Fruit fly (Drosophila melanogaster) whole organism, adult: ENCODE results near the gene Tmf.
A peak's percentile ranks its signal among the peaks of the same experiment; 100 is the strongest.

ENCODE experiments used
- CG11617 ChIP-seq: fragments of 200-800 bp; sonication (Bioruptor generic); optimal IDR thresholded peaks from 2 replicates; lab custom pipeline; 2017; ENCODE audit warnings: mild to moderate bottlenecking, missing biosample characterization, missing genetic modification reagents, missing genetic modification characterization
- CG12768 ChIP-seq: fragments of 200-800 bp; sonication (Bioruptor generic); optimal IDR thresholded peaks from 2 replicates; lab custom pipeline; 2017; ENCODE audit warnings: missing biosample characterization, missing genetic modification characterization, mild to moderate bottlenecking, moderate library complexity, missing genetic modification reagents
- CG14711 ChIP-seq: fragments of 200-800 bp; sonication (Bioruptor generic); optimal IDR thresholded peaks from 2 replicates; lab custom pipeline; 2018; ENCODE audit warnings: missing biosample characterization, mild to moderate bottlenecking, missing genetic modification characterization, moderate library complexity
- CG1620 ChIP-seq: fragments of 200-800 bp; sonication (Bioruptor generic); optimal IDR thresholded peaks from 2 replicates; lab custom pipeline; 2016; ENCODE audit warnings: missing biosample characterization, missing genetic modification characterization
- CG33017 ChIP-seq: fragments of 200-800 bp; sonication (Bioruptor generic); optimal IDR thresholded peaks from 2 replicates; lab custom pipeline; 2018; ENCODE audit warnings: missing biosample characterization, mild to moderate bottlenecking, missing genetic modification characterization, moderate library complexity
- CG5204 ChIP-seq: fragments of 200-800 bp; sonication (Bioruptor generic); optimal IDR thresholded peaks from 2 replicates; lab custom pipeline; 2016; ENCODE audit warnings: missing biosample characterization, missing genetic modification characterization
- CG7045 ChIP-seq: fragments of 200-800 bp; sonication (Bioruptor generic); optimal IDR thresholded peaks from 2 replicates; lab custom pipeline; 2017; ENCODE audit warnings: missing biosample characterization, mild to moderate bottlenecking, missing genetic modification characterization
- CG7101 ChIP-seq: fragments of 200-800 bp; sonication (Bioruptor generic); optimal IDR thresholded peaks from 2 replicates; lab custom pipeline; 2018; ENCODE audit warnings: missing biosample characterization, mild to moderate bottlenecking, missing genetic modification characterization, moderate library complexity
- Clk ChIP-seq: fragments of 200-800 bp; sonication (Bioruptor generic); optimal IDR thresholded peaks from 2 replicates; lab custom pipeline; 2017; ENCODE audit warnings: missing biosample characterization, missing genetic modification characterization
- Crg-1 ChIP-seq: fragments of 200-800 bp; sonication (Bioruptor generic); optimal IDR thresholded peaks from 2 replicates; lab custom pipeline; 2016; ENCODE audit warnings: missing biosample characterization, missing genetic modification characterization
- Hr96 ChIP-seq: fragments of 200-800 bp; sonication (Bioruptor generic); optimal IDR thresholded peaks from 2 replicates; lab custom pipeline; 2016; ENCODE audit warnings: missing biosample characterization, missing genetic modification characterization
- Mnt ChIP-seq: fragments of 200-800 bp; sonication (Bioruptor generic); optimal IDR thresholded peaks from 2 replicates; lab custom pipeline; 2016; ENCODE audit warnings: missing biosample characterization, mild to moderate bottlenecking, missing genetic modification characterization
- bab1 ChIP-seq: fragments of 200-800 bp; sonication (Bioruptor generic); optimal IDR thresholded peaks from 3 replicates; lab custom pipeline; 2019; ENCODE audit warnings: missing biosample characterization, mild to moderate bottlenecking, missing genetic modification characterization, moderate library complexity
- cic ChIP-seq: fragments of 200-800 bp; sonication (Bioruptor generic); optimal IDR thresholded peaks from 2 replicates; lab custom pipeline; 2017; ENCODE audit warnings: missing biosample characterization, mild to moderate bottlenecking, missing genetic modification characterization, moderate library complexity
- cnc ChIP-seq, 2 experiments: fragments of >200 bp; optimal IDR thresholded peaks; 2 replicates each; lab custom pipeline; 2017
- kay ChIP-seq: fragments of 200-800 bp; sonication (Bioruptor generic); peaks from one replicate; lab custom pipeline; 2016; ENCODE audit warnings: missing biosample characterization, missing genetic modification characterization, borderline replicate concordance
- ovo ChIP-seq: fragments of 200-800 bp; sonication (Bioruptor generic); optimal IDR thresholded peaks from 2 replicates; lab custom pipeline; 2016; ENCODE audit warnings: missing biosample characterization, missing genetic modification characterization
- pad ChIP-seq: fragments of 200-800 bp; sonication (Bioruptor generic); optimal IDR thresholded peaks from 3 replicates; lab custom pipeline; 2017; ENCODE audit warnings: missing biosample characterization, missing genetic modification characterization, mild to moderate bottlenecking, moderate library complexity, missing genetic modification reagents
- tj ChIP-seq: fragments of 200-800 bp; sonication (Bioruptor generic); optimal IDR thresholded peaks from 3 replicates; lab custom pipeline; 2017; ENCODE audit warnings: missing biosample characterization, mild to moderate bottlenecking, missing genetic modification characterization, moderate library complexity
- toe ChIP-seq: fragments of 200-800 bp; sonication (Bioruptor generic); optimal IDR thresholded peaks from 2 replicates; lab custom pipeline; 2016; ENCODE audit warnings: missing biosample characterization, missing genetic modification characterization

Tmf gene

DNA sequence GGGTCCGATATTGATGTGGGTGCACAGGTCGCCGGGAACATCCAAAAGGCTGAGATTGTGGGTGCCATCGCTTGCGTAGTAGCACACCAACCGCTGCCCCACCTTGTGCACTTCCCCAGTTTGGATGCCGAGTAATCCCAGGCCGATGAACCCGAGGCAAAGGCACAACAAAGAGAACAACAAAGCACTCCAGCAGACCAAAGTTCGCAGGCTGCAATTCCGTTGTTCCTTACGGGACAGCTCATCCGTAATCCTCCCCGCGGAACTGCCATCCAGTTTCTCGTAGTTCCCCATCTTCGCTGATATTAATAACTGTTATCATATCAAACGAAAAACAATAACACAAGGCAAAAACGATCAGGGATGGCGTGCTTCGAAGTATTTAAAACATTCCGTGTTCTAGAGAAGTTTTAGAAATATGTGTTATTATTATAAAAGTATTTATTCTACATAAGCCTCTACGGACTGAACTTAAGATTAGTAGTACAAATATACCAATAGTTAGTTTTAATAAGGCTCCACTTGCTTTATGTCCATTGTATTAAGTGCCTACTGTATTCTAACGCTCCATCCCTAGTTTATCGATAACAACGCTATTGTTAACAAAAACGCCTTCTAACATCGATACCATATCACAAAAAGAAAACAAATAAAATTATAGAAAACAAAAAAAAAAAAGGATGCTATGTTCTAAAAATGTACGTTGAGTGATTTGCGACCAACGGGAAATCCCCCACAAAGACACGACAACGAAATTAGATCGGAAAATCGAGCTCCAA is 5.2 kb downstream of the Tmf start, which contains the start of the genes Cht11 and CG4558:
Gene Cht11 (minus strand): TSS at position 340 of the 779 bp plus-strand sequence.
Gene CG4558 (plus strand): TSS at position 593 of the 779 bp plus-strand sequence.
- TF ChIP-seq CG12768, result peak; percentile 88
- peak; percentile 45 for TF ChIP-seq Clk (GFP tag; lab: Kevin White, UChicago)
- peak; percentile 86 for TF ChIP-seq CG14711 (tag; lab: Kevin White, UChicago)
- peak; percentile 75 for TF ChIP-seq ovo (GFP tag; lab: Kevin White, UChicago)
- no peak for TF ChIP-seq cnc (optimal IDR thresholded peaks at IDR 0.05; lab: Kevin White, UChicago)
- peak; percentile 92 for TF ChIP-seq CG7101
- TF ChIP-seq bab1 (GFP tag; lab: Kevin White, UChicago), result peak; percentile 93
- peak; percentile 64 for TF ChIP-seq CG7045 (GFP tag; lab: Kevin White, UChicago)
- TF ChIP-seq kay (GFP tag; lab: Kevin White, UChicago), result no peak
- peak; percentile 80 for TF ChIP-seq toe (GFP tag; lab: Kevin White, UChicago)
- peak; percentile 76 for TF ChIP-seq CG33017 (tag; lab: Kevin White, UChicago)
- TF ChIP-seq Hr96 (GFP tag; lab: Kevin White, UChicago), result peak; percentile 79
- peak; percentile 93 for TF ChIP-seq pad (GFP tag; lab: Kevin White, UChicago)
- peak; percentile 89 for TF ChIP-seq CG1620 (GFP tag; lab: Kevin White, UChicago)
- peak; percentile 79 for TF ChIP-seq Crg-1 (GFP tag; lab: Kevin White, UChicago)
- TF ChIP-seq CG11617 (GFP tag; lab: Kevin White, UChicago), result peak; percentile 93
- peak; percentile 84 for TF ChIP-seq Mnt
- peak; percentile 79 for TF ChIP-seq CG5204 (GFP tag; lab: Kevin White, UChicago)
- peak; percentile 83 for TF ChIP-seq tj
- peak; percentile 66 for TF ChIP-seq cic (GFP tag; lab: Kevin White, UChicago)

DNA sequence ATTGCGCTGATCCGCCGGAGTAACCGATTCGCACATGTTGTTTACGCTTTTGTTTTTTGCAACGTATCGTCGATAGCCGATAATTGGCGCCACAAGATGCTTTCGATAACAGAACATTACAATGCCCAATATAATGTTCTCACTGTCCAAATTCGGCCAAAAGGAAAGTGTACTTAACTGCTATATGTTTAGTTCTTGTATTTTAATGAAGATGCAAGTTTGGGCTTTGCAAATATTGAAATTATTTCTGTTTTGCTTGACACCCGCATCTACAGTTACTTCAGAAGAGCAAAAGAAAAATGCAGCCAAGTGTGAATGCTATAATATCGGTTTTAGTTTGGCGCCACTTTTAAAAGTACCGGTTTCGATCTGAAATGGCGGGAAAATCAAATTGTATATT is 8.4 kb downstream of the Tmf start:
- TF ChIP-seq CG14711 (tag; lab: Kevin White, UChicago) (peak; percentile 88), Mnt (peak; percentile 91), CG12768 (peak; percentile 83), tj (peak; percentile 75), CG33017 (tag; lab: Kevin White, UChicago) (peak; percentile 81), CG5204 (GFP tag; lab: Kevin White, UChicago) (peak; percentile 83), CG11617 (GFP tag; lab: Kevin White, UChicago) (peak; percentile 88), ovo (GFP tag; lab: Kevin White, UChicago) (peak; percentile 87), CG1620 (GFP tag; lab: Kevin White, UChicago) (peak; percentile 93), cnc (optimal IDR thresholded peaks at IDR 0.05; lab: Kevin White, UChicago) (no peak), toe (GFP tag; lab: Kevin White, UChicago) (peak; percentile 89), Hr96 (GFP tag; lab: Kevin White, UChicago) (peak; percentile 97), pad (GFP tag; lab: Kevin White, UChicago) (peak; percentile 84), CG7101 (peak; percentile 94), kay (GFP tag; lab: Kevin White, UChicago) (no peak), Clk (GFP tag; lab: Kevin White, UChicago) (peak; percentile 76), Crg-1 (GFP tag; lab: Kevin White, UChicago) (peak; percentile 89), bab1 (GFP tag; lab: Kevin White, UChicago) (peak; percentile 96), CG7045 (GFP tag; lab: Kevin White, UChicago) (peak; percentile 85), cic (GFP tag; lab: Kevin White, UChicago) (peak; percentile 56)

DNA sequence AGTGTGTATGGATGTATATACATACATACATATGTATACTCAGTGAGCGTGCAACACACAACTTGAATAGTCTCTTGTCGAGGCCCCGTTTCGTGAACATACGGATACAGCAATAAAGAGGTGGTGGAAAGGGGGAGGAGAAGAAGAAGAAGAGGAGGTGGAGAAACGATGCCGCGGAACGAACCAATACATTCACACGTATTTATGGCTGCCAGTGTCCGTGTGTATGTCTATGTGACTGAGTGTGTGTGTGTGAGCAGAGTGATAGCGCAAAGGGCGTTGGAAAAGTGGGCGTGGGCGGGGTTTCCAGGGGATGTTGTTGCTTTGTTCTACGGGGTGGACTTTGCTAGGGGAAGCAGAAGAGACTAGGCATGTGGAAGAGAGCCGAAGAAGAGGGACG is 9.2 kb downstream of the Tmf start:
- peak; percentile 52 for TF ChIP-seq CG12768
- TF ChIP-seq cic (GFP tag; lab: Kevin White, UChicago), result peak; percentile 1
- TF ChIP-seq cnc (optimal IDR thresholded peaks at IDR 0.05; lab: Kevin White, UChicago), result no peak
- TF ChIP-seq Hr96 (GFP tag; lab: Kevin White, UChicago), result no peak
- peak; percentile 72 for TF ChIP-seq pad (GFP tag; lab: Kevin White, UChicago)
- TF ChIP-seq tj, result peak; percentile 69
- peak; percentile 8 for TF ChIP-seq Crg-1 (GFP tag; lab: Kevin White, UChicago)

DNA sequence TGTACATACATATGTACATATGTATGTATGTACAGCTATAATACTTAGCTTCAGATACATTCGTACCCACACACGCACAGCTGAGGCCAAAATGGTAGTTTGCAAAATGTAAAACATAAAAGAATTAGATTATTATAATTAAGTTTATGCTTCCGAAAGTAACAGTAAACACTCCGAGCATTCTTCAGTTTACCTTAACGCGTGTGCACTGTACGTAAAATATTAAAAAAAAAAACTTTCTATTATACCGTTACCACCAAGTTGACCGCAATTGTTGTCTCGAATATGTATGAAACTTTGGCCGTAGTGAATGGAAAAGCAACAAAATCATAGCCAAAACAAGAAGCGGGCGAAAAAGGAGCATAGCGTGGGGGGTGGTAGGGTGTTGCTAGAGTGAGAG is 10.4 kb downstream of the Tmf start:
- TF ChIP-seq CG33017 (tag; lab: Kevin White, UChicago) (peak; percentile 34), pad (GFP tag; lab: Kevin White, UChicago) (no peak), ovo (GFP tag; lab: Kevin White, UChicago) (no peak), toe (GFP tag; lab: Kevin White, UChicago) (no peak), CG14711 (tag; lab: Kevin White, UChicago) (peak; percentile 35), cnc (optimal IDR thresholded peaks at IDR 0.05; lab: Kevin White, UChicago) (no peak), bab1 (GFP tag; lab: Kevin White, UChicago) (peak; percentile 19), CG7045 (GFP tag; lab: Kevin White, UChicago) (peak; percentile 8), CG7101 (peak; percentile 35)

DNA sequence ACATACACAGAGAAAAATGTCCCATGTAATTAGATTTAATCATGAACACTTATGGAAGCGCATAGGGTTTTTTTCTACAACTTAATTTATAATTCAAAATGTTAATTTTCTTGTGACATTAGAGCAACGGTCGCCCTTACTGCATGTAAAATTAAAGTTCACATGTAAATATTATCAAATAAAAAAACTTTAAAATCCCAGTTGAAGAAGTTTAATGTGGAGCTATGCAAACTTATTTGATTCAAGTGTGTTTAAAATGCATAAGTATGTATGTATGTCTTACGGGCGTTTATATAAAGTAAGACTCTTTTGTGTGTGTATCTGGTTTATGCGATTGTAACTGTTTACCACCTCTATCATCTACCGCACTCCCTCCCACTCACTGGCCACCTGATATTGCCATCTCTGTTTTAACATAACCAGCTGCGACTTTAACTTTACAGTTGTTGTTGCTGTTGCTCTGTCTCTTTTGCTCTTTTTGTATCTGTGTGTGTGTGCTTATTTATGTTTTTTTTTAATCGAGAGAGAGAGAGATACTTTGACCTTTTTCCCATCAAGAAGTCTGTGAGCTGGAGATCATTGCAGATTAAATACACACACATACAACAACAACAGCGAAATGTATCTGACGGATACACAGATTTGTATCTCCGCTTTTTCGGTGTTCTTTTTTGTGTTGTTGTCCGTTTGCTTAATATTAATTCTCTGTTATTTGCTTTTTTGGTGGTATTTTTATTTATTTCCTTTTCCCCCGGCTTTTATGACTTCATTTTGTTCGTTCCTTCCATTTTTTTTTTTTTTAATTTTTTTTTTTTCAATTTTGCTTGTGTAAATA is 11.4 kb downstream of the Tmf start:
- peak; percentile 13 for TF ChIP-seq CG11617 (GFP tag; lab: Kevin White, UChicago)
- no peak for TF ChIP-seq CG7045 (GFP tag; lab: Kevin White, UChicago)
- no peak for TF ChIP-seq CG1620 (GFP tag; lab: Kevin White, UChicago)
- TF ChIP-seq tj, result peak; percentile 32
- no peak for TF ChIP-seq ovo (GFP tag; lab: Kevin White, UChicago)
- no peak for TF ChIP-seq cic (GFP tag; lab: Kevin White, UChicago)
- no peak for TF ChIP-seq pad (GFP tag; lab: Kevin White, UChicago)
- peak; percentile 90 for TF ChIP-seq bab1 (GFP tag; lab: Kevin White, UChicago)
- TF ChIP-seq cnc (optimal IDR thresholded peaks at IDR 0.05; lab: Kevin White, UChicago), result no peak
- peak; percentile 37 for TF ChIP-seq CG5204 (GFP tag; lab: Kevin White, UChicago)
- peak; percentile 16 for TF ChIP-seq Mnt
- TF ChIP-seq CG7101, result peak; percentile 48
- TF ChIP-seq toe (GFP tag; lab: Kevin White, UChicago), result no peak
- TF ChIP-seq Crg-1 (GFP tag; lab: Kevin White, UChicago), result no peak
- TF ChIP-seq CG33017 (tag; lab: Kevin White, UChicago), result no peak
- TF ChIP-seq kay (GFP tag; lab: Kevin White, UChicago), result no peak
